Fruit fly (Drosophila melanogaster) whole organism, prepupa: ENCODE results near the gene brwl.
A peak's percentile ranks its signal among the peaks of the same experiment; 100 is the strongest.

ENCODE experiments used
- Blimp-1 ChIP-seq: fragments of 200-800 bp; sonication (Bioruptor generic); optimal IDR thresholded peaks from 3 replicates; lab custom pipeline; 2017; ENCODE audit warnings: missing biosample characterization, missing genetic modification characterization, mild to moderate bottlenecking, moderate library complexity, missing genetic modification reagents
- CG10631 ChIP-seq: fragments of 200-800 bp; sonication (Bioruptor generic); optimal IDR thresholded peaks from 2 replicates; lab custom pipeline; 2016; ENCODE audit warnings: missing biosample characterization, missing genetic modification characterization
- CG11294 ChIP-seq: fragments of 200-800 bp; sonication (Bioruptor generic); IDR thresholded peaks from 2 replicates; pipeline ENCODE4 v1.3.6; 2022; ENCODE audit warnings: missing biosample characterization, missing genetic modification characterization
- CG11762 ChIP-seq: fragments of 200-800 bp; sonication (Bioruptor generic); optimal IDR thresholded peaks from 3 replicates; lab custom pipeline; 2016; ENCODE audit warnings: missing biosample characterization, missing genetic modification characterization; ENCODE audit not compliant: insufficient read depth
- CG11902 ChIP-seq: fragments of 200-800 bp; sonication (Bioruptor generic); optimal IDR thresholded peaks from 3 replicates; lab custom pipeline; 2016; ENCODE audit warnings: missing biosample characterization, missing genetic modification characterization
- CG15336 ChIP-seq: fragments of 200-800 bp; sonication (Bioruptor generic); IDR thresholded peaks from 2 replicates; pipeline ENCODE4 v1.3.6; 2022; ENCODE audit warnings: missing biosample characterization, missing genetic modification characterization
- CG1621 ChIP-seq: fragments of 200-800 bp; sonication (Bioruptor generic); optimal IDR thresholded peaks from 3 replicates; lab custom pipeline; 2018; ENCODE audit warnings: missing biosample characterization, mild to moderate bottlenecking, missing genetic modification characterization
- CG16779 ChIP-seq: fragments of 200-800 bp; sonication (Bioruptor generic); optimal IDR thresholded peaks from 3 replicates; lab custom pipeline; 2017; ENCODE audit warnings: missing biosample characterization, mild to moderate bottlenecking, missing genetic modification characterization
- CG3032 ChIP-seq: fragments of 200-800 bp; optimal IDR thresholded peaks from 2 replicates; lab custom pipeline; 2019; ENCODE audit warnings: missing biosample characterization, mild to moderate bottlenecking, missing genetic modification characterization, moderate library complexity
- CG31627 ChIP-seq: fragments of 200-800 bp; sonication (Bioruptor generic); optimal IDR thresholded peaks from 3 replicates; lab custom pipeline; 2016; ENCODE audit warnings: missing biosample characterization, missing genetic modification characterization
- CG32006 ChIP-seq: fragments of 200-800 bp; sonication (Bioruptor generic); optimal IDR thresholded peaks from 3 replicates; lab custom pipeline; 2017; ENCODE audit warnings: missing biosample characterization, mild to moderate bottlenecking, missing genetic modification characterization
- CG34406 ChIP-seq: fragments of 200-800 bp; sonication (Bioruptor generic); optimal IDR thresholded peaks from 3 replicates; lab custom pipeline; 2016; ENCODE audit warnings: missing biosample characterization, missing genetic modification characterization
- CG3919 ChIP-seq: fragments of 200-800 bp; sonication (Bioruptor generic); optimal IDR thresholded peaks from 3 replicates; lab custom pipeline; 2016; ENCODE audit warnings: missing biosample characterization, missing genetic modification characterization
- CG4318 ChIP-seq: fragments of 200-800 bp; sonication (Bioruptor generic); optimal IDR thresholded peaks from 3 replicates; lab custom pipeline; 2017; ENCODE audit warnings: missing biosample characterization, mild to moderate bottlenecking, missing genetic modification characterization
- CG7368 ChIP-seq: fragments of 200-800 bp; sonication (Bioruptor generic); optimal IDR thresholded peaks from 3 replicates; lab custom pipeline; 2016; ENCODE audit warnings: missing biosample characterization, missing genetic modification characterization
- CG8319 ChIP-seq: fragments of 200-800 bp; sonication (Bioruptor generic); optimal IDR thresholded peaks from 3 replicates; lab custom pipeline; 2016; ENCODE audit warnings: missing biosample characterization, missing genetic modification characterization
- CG9139 ChIP-seq: fragments of 200-800 bp; sonication (Bioruptor generic); optimal IDR thresholded peaks from 3 replicates; lab custom pipeline; 2017; ENCODE audit warnings: missing biosample characterization, mild to moderate bottlenecking, missing genetic modification characterization
- Eip75B ChIP-seq: fragments of 200-800 bp; sonication (Bioruptor generic); optimal IDR thresholded peaks from 3 replicates; lab custom pipeline; 2016; ENCODE audit warnings: missing biosample characterization, missing genetic modification characterization
- Eip78C ChIP-seq: fragments of 200-800 bp; sonication (Bioruptor generic); peaks from one replicate; lab custom pipeline; 2016; ENCODE audit warnings: missing biosample characterization, missing genetic modification characterization
- Ets21C ChIP-seq: fragments of 200-800 bp; sonication (Bioruptor generic); optimal IDR thresholded peaks from 3 replicates; lab custom pipeline; 2016; ENCODE audit warnings: missing biosample characterization, missing genetic modification characterization
- Ets96B ChIP-seq: fragments of 200-800 bp; optimal IDR thresholded peaks from 2 replicates; lab custom pipeline; 2019; ENCODE audit warnings: missing biosample characterization, mild to moderate bottlenecking, missing genetic modification characterization, moderate library complexity
- Gug ChIP-seq: fragments of 200-800 bp; sonication (Bioruptor generic); IDR thresholded peaks from 2 replicates; pipeline ENCODE4 v1.3.6; 2022; ENCODE audit warnings: missing biosample characterization, missing genetic modification characterization
- Hr38 ChIP-seq: sonication (Bioruptor generic); optimal IDR thresholded peaks from 2 replicates; lab custom pipeline; 2016; ENCODE audit warnings: missing biosample characterization, missing genetic modification characterization
- Hr4 ChIP-seq: fragments of 200-800 bp; sonication (Bioruptor generic); optimal IDR thresholded peaks from 3 replicates; lab custom pipeline; 2016; ENCODE audit warnings: missing biosample characterization, missing genetic modification characterization
- Lpt ChIP-seq: fragments of 200-800 bp; sonication (Bioruptor generic); optimal IDR thresholded peaks from 3 replicates; lab custom pipeline; 2016; ENCODE audit warnings: missing biosample characterization, missing genetic modification characterization
- Met ChIP-seq: fragments of 200-800 bp; sonication (Bioruptor generic); optimal IDR thresholded peaks from 3 replicates; lab custom pipeline; 2016; ENCODE audit warnings: missing biosample characterization, missing genetic modification characterization
- Smox ChIP-seq: fragments of 200-800 bp; sonication (Bioruptor generic); optimal IDR thresholded peaks from 3 replicates; lab custom pipeline; 2016; ENCODE audit warnings: missing biosample characterization, missing genetic modification characterization
- Sox14 ChIP-seq: fragments of 200-800 bp; sonication (Bioruptor generic); optimal IDR thresholded peaks from 3 replicates; lab custom pipeline; 2016; ENCODE audit warnings: missing biosample characterization, missing genetic modification characterization
- Sox15 ChIP-seq: fragments of 200-800 bp; sonication (Bioruptor generic); optimal IDR thresholded peaks from 3 replicates; lab custom pipeline; 2016; ENCODE audit warnings: missing biosample characterization, missing genetic modification characterization
- achi ChIP-seq: fragments of 200-800 bp; sonication (Bioruptor generic); optimal IDR thresholded peaks from 3 replicates; lab custom pipeline; 2016; ENCODE audit warnings: missing biosample characterization, missing genetic modification characterization
- acj6 ChIP-seq: fragments of 200-800 bp; sonication (Bioruptor generic); optimal IDR thresholded peaks from 3 replicates; lab custom pipeline; 2016; ENCODE audit warnings: missing biosample characterization, missing genetic modification characterization
- cyc ChIP-seq: fragments of 200-800 bp; sonication (Bioruptor generic); optimal IDR thresholded peaks from 3 replicates; lab custom pipeline; 2016; ENCODE audit warnings: missing biosample characterization, missing genetic modification characterization
- dac ChIP-seq: fragments of 200-800 bp; sonication (Bioruptor generic); optimal IDR thresholded peaks from 2 replicates; lab custom pipeline; 2017; ENCODE audit warnings: missing biosample characterization, mild to moderate bottlenecking, missing genetic modification characterization
- eg ChIP-seq: fragments of 200-800 bp; sonication (Bioruptor generic); IDR thresholded peaks from 3 replicates; pipeline ENCODE4 v1.3.6; 2022; ENCODE audit warnings: missing biosample characterization, missing genetic modification characterization
- esn ChIP-seq: fragments of 200-800 bp; sonication (Bioruptor generic); optimal IDR thresholded peaks from 2 replicates; lab custom pipeline; 2016; ENCODE audit warnings: missing biosample characterization, mild to moderate bottlenecking, missing genetic modification characterization, moderate library complexity
- fkh ChIP-seq: fragments of 200-800 bp; sonication (Bioruptor generic); optimal IDR thresholded peaks from 3 replicates; lab custom pipeline; 2017; ENCODE audit warnings: missing biosample characterization, mild to moderate bottlenecking, missing genetic modification characterization, moderate library complexity
- lz ChIP-seq: fragments of 200-800 bp; sonication (Bioruptor generic); optimal IDR thresholded peaks from 3 replicates; lab custom pipeline; 2016; ENCODE audit warnings: missing biosample characterization, missing genetic modification characterization
- net ChIP-seq: fragments of 200-800 bp; sonication (Bioruptor generic); optimal IDR thresholded peaks from 3 replicates; lab custom pipeline; 2016; ENCODE audit warnings: missing biosample characterization, missing genetic modification characterization
- pdm3 ChIP-seq: fragments of 200-800 bp; sonication (Bioruptor generic); optimal IDR thresholded peaks from 3 replicates; lab custom pipeline; 2016; ENCODE audit warnings: missing biosample characterization, missing genetic modification characterization
- salr ChIP-seq, 2 experiments: fragments of 200-800 bp; sonication (Bioruptor generic); optimal IDR thresholded peaks; 3 replicates each; lab custom pipeline; 2016 to 2018; ENCODE audit warnings: missing biosample characterization in 2 of 2, missing genetic modification characterization in 2 of 2, mild to moderate bottlenecking in 1 of 2
- ss ChIP-seq, 2 experiments: fragments of 200-800 bp; sonication (Bioruptor generic); optimal IDR thresholded peaks; 2 replicates in 1 of 2; 3 replicates in 1 of 2; lab custom pipeline; 2017 to 2018; ENCODE audit warnings: mild to moderate bottlenecking in 2 of 2, missing biosample characterization in 2 of 2, missing genetic modification characterization in 2 of 2, moderate library complexity in 1 of 2
- svp ChIP-seq: fragments of 200-800 bp; sonication (Bioruptor generic); peaks from one replicate; lab custom pipeline; 2016; ENCODE audit warnings: missing biosample characterization, missing genetic modification characterization
- vri ChIP-seq: fragments of 200-800 bp; sonication (Bioruptor generic); optimal IDR thresholded peaks from 3 replicates; lab custom pipeline; 2016; ENCODE audit warnings: missing biosample characterization, mild to moderate bottlenecking, missing genetic modification characterization

brwl gene

dm6 chr2L:9617908-9618307 lies 49.2 kb downstream of the brwl start (continued):
- peak; percentile 58 for TF ChIP-seq CG4318 (GFP tag; lab: Kevin White, UChicago)
- TF ChIP-seq vri: no peak
- no peak for TF ChIP-seq lz (GFP tag; lab: Kevin White, UChicago)
- TF ChIP-seq Gug (GFP tag; lab: Robert Waterston, UW): no peak
- no peak for TF ChIP-seq Met (GFP tag; lab: Kevin White, UChicago)
- peak; percentile 25 for TF ChIP-seq Lpt (GFP tag; lab: Kevin White, UChicago)
- no peak for TF ChIP-seq CG11762 (GFP tag; lab: Kevin White, UChicago)
- no peak for TF ChIP-seq acj6 (GFP tag; lab: Kevin White, UChicago)
- TF ChIP-seq CG11902 (GFP tag; lab: Kevin White, UChicago): no peak
- TF ChIP-seq Sox14 (GFP tag; lab: Kevin White, UChicago): no peak
- TF ChIP-seq Hr4 (GFP tag; lab: Kevin White, UChicago): peak; percentile 85
- TF ChIP-seq CG32006: peak; percentile 83
- no peak for TF ChIP-seq Eip75B (GFP tag; lab: Kevin White, UChicago)
- no peak for TF ChIP-seq CG31627 (GFP tag; lab: Kevin White, UChicago)
- TF ChIP-seq Ets96B (tag; lab: Kevin White, UChicago): no peak
- TF ChIP-seq pdm3 (GFP tag; lab: Kevin White, UChicago): peak; percentile 23
- no peak for TF ChIP-seq CG1621 (tag; lab: Kevin White, UChicago)
- peak; percentile 54; the same call in 1 of the 2 replicates for TF ChIP-seq CG15336 (GFP tag; lab: Robert Waterston, UW)
- TF ChIP-seq dac (GFP tag; lab: Kevin White, UChicago): peak; percentile 37
- TF ChIP-seq CG10631 (GFP tag; lab: Kevin White, UChicago): no peak
- peak; percentile 68 for TF ChIP-seq Eip78C (GFP tag; lab: Kevin White, UChicago)
- TF ChIP-seq CG7368: no peak
- no peak for TF ChIP-seq Sox15 (GFP tag; lab: Kevin White, UChicago)
- TF ChIP-seq CG3032 (tag; lab: Kevin White, UChicago): no peak
- no peak for TF ChIP-seq fkh (GFP tag; lab: Kevin White, UChicago)
- no peak for TF ChIP-seq ss (GFP tag; optimal IDR thresholded peaks at IDR 0.05; lab: Kevin White, UChicago)
- TF ChIP-seq CG16779 (tag; lab: Kevin White, UChicago): no peak
- peak in 1 of 2 experiments; percentile 12 for TF ChIP-seq salr (GFP tag; optimal IDR thresholded peaks at IDR 0.05; lab: Kevin White, UChicago)
- no peak for TF ChIP-seq CG9139 (GFP tag; lab: Kevin White, UChicago)
- no peak for TF ChIP-seq cyc
- TF ChIP-seq Ets21C (GFP tag; lab: Kevin White, UChicago): no peak
- TF ChIP-seq achi (GFP tag; lab: Kevin White, UChicago): no peak
- TF ChIP-seq CG34406 (GFP tag; lab: Kevin White, UChicago): no peak
- peak; percentile 23 for TF ChIP-seq svp
- no peak for TF ChIP-seq Blimp-1 (GFP tag; lab: Kevin White, UChicago)
- no peak for TF ChIP-seq Hr38

dm6 chr2L:9618871-9619270 lies 50.2 kb downstream of the brwl start:
- TF ChIP-seq vri: peak; percentile 77
- no peak for TF ChIP-seq CG34406 (GFP tag; lab: Kevin White, UChicago)
- TF ChIP-seq svp: peak; percentile 85

DNA sequence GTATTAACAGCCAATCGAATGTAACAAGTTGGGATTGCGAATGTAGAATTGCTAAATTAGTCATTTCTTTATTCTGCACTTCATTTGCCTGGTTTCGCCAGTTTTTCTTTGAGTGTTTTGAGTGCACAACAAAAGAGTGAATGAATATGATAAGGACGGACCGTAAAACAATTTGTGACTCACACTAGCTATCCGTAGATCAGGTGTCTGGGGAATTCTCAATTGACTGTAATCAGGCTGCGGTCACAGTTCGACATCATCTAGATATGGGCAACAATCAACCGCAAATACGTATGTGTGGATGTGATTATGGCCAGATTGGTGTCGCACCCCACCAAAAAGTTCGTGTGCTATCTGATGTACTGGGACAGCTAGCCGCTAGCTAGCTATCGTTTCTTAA lies 51.2 kb downstream of the brwl start:
- TF ChIP-seq CG34406 (GFP tag; lab: Kevin White, UChicago) (no peak), Gug (GFP tag; lab: Robert Waterston, UW) (no peak), Ets96B (tag; lab: Kevin White, UChicago) (no peak), CG11762 (GFP tag; lab: Kevin White, UChicago) (no peak), CG8319 (GFP tag; lab: Kevin White, UChicago) (no peak), cyc (no peak), CG9139 (GFP tag; lab: Kevin White, UChicago) (no peak), net (no peak), Sox14 (GFP tag; lab: Kevin White, UChicago) (no peak), Eip75B (GFP tag; lab: Kevin White, UChicago) (no peak), svp (peak; percentile 66), CG3919 (no peak), esn (GFP tag; lab: Kevin White, UChicago) (no peak), CG31627 (GFP tag; lab: Kevin White, UChicago) (no peak), CG1621 (tag; lab: Kevin White, UChicago) (no peak), Smox (GFP tag; lab: Kevin White, UChicago) (no peak), eg (GFP tag; lab: Robert Waterston, UW) (no peak), CG11294 (GFP tag; lab: Robert Waterston, UW) (no peak), Eip78C (GFP tag; lab: Kevin White, UChicago) (peak; percentile 46), vri (peak; percentile 66)
- TF ChIP-seq, all 60 proteins: peak for 3
